Worm (Caenorhabditis elegans): ENCODE data around the gene F46E10.3.

Gene F46E10.3

DNA sequence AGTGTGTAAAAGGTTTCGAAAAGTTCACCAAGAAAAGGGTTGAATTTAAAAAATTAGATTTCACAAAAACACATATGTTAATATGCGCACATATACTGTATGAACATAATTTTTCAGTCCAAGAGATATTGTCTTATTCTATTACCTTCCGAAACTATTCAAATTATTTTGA lies at the start of gene F46E10.3:
Gene F46E10.3 (plus strand): TSS at position 73 of the 172 bp plus-strand sequence.
- TF ChIP-seq unc-39 (tag; optimal IDR thresholded peaks at IDR 0.05), result no peak

DNA sequence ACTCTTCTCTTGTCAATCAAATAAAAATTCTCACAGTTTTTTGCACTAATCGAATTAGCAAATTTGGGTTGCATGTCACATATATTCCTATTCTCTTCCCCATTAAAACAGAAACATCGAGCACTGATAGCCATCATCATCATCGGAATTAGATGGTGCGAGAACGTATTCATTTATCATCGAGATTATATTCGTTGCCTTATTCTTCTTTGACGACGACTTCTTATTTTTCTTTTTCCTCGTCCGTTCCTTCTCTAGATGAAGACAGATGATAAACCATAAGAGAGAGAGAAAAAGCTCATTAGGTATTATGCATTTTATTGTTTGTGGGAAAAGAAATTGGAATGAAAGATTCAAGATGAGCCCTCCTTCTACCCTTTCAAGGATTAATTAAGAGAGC lies 46.9 kb upstream of the F46E10.3 start:
- no peak for TF ChIP-seq ceh-16 (tag; optimal IDR thresholded peaks at IDR 0.05)
- no peak for TF ChIP-seq pha-4 (tag; optimal IDR thresholded peaks at IDR 0.05)
- no peak for TF ChIP-seq ceh-28 (tag; optimal IDR thresholded peaks at IDR 0.05)
- no peak for TF ChIP-seq fkh-10 (GFP tag; optimal IDR thresholded peaks at IDR 0.05)
- TF ChIP-seq elt-1 (tag; optimal IDR thresholded peaks at IDR 0.05), result peak; percentile 56

DNA sequence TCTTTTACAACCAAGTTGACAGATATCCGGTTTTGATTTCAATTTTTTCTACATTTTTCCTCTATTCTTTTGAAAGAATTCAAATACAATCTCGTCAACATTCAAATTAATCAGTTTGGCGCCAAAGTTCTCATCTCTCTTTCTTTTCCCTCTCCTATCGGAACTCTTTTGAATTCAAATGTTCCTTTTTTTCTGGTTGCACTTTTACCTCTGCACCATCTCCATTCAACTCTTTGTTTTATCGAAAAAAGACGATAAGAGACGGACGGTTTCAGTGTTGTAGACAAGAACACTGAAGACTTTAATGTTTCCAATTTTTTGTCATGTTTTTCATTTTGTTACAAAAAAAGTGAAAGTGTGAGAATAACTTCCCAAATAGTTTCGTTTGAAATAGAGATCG lies 42.1 kb upstream of the F46E10.3 start:
- TF ChIP-seq pqm-1 (tag; optimal IDR thresholded peaks at IDR 0.05), result peak; percentile 76
- TF ChIP-seq ztf-4 (tag; optimal IDR thresholded peaks at IDR 0.05), result no peak
- TF ChIP-seq skn-1 (tag; optimal IDR thresholded peaks at IDR 0.05), result peak; percentile 39
- TF ChIP-seq elt-2 (tag; optimal IDR thresholded peaks at IDR 0.05), result peak; percentile 87
- TF ChIP-seq ceh-28 (tag; optimal IDR thresholded peaks at IDR 0.05), result no peak
- peak; percentile 52 for TF ChIP-seq pha-4 (tag; optimal IDR thresholded peaks at IDR 0.05)

DNA sequence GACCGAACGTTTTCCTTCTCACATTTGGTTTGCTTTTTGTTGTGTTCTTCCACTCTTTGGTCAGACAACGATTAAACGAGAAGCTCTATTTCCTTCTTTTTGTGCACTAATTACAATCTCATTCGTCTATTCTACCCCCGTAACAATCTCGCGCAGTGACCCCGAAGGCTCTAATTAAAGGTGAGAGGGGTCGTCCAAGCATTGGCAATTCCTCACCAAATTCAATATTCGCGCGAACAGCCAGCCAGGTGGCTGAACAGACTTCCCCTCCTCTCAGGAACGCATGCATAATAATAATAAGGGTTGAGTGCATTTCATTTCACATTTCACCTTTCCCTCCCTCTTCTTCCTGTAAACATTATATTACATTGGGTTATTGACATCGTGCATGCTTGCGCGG lies 33.0 kb upstream of the F46E10.3 start:
- TF ChIP-seq nhr-25 (tag; optimal IDR thresholded peaks at IDR 0.05), result no peak
- no peak for TF ChIP-seq aly-2 (tag; optimal IDR thresholded peaks at IDR 0.05)
- TF ChIP-seq nhr-43 (tag; optimal IDR thresholded peaks at IDR 0.05; ENCODE audit: poor library complexity, severe bottlenecking), result no peak
- no peak for TF ChIP-seq unc-62 (GFP tag; optimal IDR thresholded peaks at IDR 0.05)
- no peak for TF ChIP-seq elt-1 (tag; optimal IDR thresholded peaks at IDR 0.05)
- no peak for TF ChIP-seq mdl-1 (tag; optimal IDR thresholded peaks at IDR 0.05)
- TF ChIP-seq eor-1 (tag; optimal IDR thresholded peaks at IDR 0.05), result no peak
- no peak for TF ChIP-seq nhr-12 (tag; optimal IDR thresholded peaks at IDR 0.05)
- TF ChIP-seq mml-1 (tag; optimal IDR thresholded peaks at IDR 0.05), result no peak
- TF ChIP-seq ceh-28 (tag; optimal IDR thresholded peaks at IDR 0.05), result no peak
- no peak for TF ChIP-seq ceh-82 (tag; optimal IDR thresholded peaks at IDR 0.05)
- no peak for TF ChIP-seq ama-1 (optimal IDR thresholded peaks at IDR 0.05)
- TF ChIP-seq elt-2 (tag; optimal IDR thresholded peaks at IDR 0.05), result no peak
- no peak for TF ChIP-seq egl-27 (tag; optimal IDR thresholded peaks at IDR 0.05)
- TF ChIP-seq elt-3 (tag; optimal IDR thresholded peaks at IDR 0.05), result no peak
- no peak for TF ChIP-seq tbx-2 (tag; optimal IDR thresholded peaks at IDR 0.05)
- TF ChIP-seq nhr-76 (tag; optimal IDR thresholded peaks at IDR 0.05), result no peak
- no peak for TF ChIP-seq R02D3.7 (tag; optimal IDR thresholded peaks at IDR 0.05)
- no peak for TF ChIP-seq ztf-11 (tag; optimal IDR thresholded peaks at IDR 0.05)

DNA sequence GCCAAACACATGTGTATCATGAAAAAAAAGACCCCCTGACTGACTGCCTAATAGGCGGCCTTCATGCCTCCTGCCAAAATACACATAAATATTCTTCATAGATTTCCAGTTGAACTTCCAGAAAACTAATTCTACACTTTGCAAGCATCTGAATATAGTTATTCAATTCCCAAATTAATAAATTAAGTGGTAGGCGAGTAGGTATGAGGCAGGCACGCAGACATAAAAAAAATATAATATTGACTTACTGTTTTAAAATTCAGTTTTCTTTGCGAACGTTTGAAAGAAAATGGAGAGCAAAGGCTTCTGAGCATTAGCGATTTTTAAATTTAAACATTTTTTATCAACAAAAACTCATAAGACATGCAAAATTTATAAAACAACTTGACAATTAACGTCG lies 30.2 kb upstream of the F46E10.3 start:
- TF ChIP-seq lin-15B (tag; optimal IDR thresholded peaks at IDR 0.05) (no peak), fos-1 (tag; optimal IDR thresholded peaks at IDR 0.05) (no peak), elt-2 (tag; optimal IDR thresholded peaks at IDR 0.05) (peak; percentile 27), unc-62 (GFP tag; optimal IDR thresholded peaks at IDR 0.05) (no peak), nhr-23 (tag; optimal IDR thresholded peaks at IDR 0.05) (no peak), R02D3.7 (tag; optimal IDR thresholded peaks at IDR 0.05) (no peak), unc-39 (tag; optimal IDR thresholded peaks at IDR 0.05) (no peak), nhr-77 (tag; optimal IDR thresholded peaks at IDR 0.05) (no peak), tbx-2 (tag; optimal IDR thresholded peaks at IDR 0.05) (no peak), ZK546.5 (tag; optimal IDR thresholded peaks at IDR 0.05) (no peak), nhr-28 (tag; optimal IDR thresholded peaks at IDR 0.05) (no peak), ztf-4 (tag; optimal IDR thresholded peaks at IDR 0.05) (no peak), aly-2 (tag; optimal IDR thresholded peaks at IDR 0.05) (no peak), nhr-25 (tag; optimal IDR thresholded peaks at IDR 0.05) (no peak), egl-27 (tag; optimal IDR thresholded peaks at IDR 0.05) (no peak), mml-1 (tag; optimal IDR thresholded peaks at IDR 0.05) (no peak), ceh-16 (tag; optimal IDR thresholded peaks at IDR 0.05) (no peak), zag-1 (tag; optimal IDR thresholded peaks at IDR 0.05) (no peak), jun-1 (tag; optimal IDR thresholded peaks at IDR 0.05) (peak; percentile 45), lin-39 (tag; optimal IDR thresholded peaks at IDR 0.05) (no peak), ceh-28 (tag; optimal IDR thresholded peaks at IDR 0.05) (peak; percentile 8), ztf-11 (tag; optimal IDR thresholded peaks at IDR 0.05) (no peak), nhr-67 (tag; optimal IDR thresholded peaks at IDR 0.05) (no peak)

All from whole organism, L3 larva.